Fruit fly (Drosophila melanogaster): ENCODE measurements around the gene Taf4.

Gene Taf4

DNA sequence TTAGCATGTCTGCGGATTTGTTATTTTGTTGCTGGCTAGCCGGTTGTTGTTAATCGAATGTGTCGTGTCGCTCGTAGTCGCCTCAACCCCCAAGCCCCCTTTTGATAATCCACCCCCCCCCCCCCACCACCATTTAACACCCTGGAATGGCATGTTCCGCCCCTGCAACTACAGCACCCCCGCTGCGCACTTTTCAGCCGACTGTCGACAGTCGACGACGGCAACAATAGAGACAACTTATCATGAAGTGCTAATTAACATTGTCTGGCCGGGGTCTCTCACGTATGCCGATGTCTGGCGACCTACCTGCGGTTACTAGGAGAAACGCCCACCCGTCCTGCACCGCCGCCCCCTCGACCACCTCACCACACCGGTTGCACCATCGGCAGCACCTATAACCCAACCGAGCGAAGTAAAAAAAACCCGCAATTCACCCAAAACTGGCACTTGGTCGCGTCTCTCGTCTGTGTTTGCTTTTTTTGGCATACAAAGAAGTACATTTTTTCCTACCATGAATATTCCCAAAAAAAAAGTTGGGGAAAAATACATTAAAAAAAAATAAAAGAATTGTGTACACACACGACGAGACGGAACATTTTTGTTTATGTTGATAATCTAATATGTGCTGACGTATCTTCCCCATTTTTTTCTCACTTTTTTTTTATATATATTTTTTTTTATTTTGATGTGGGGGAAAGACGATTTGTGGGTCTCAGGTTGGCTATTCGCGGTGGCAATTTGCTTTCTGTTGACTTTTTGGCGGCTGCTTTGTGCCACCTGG is 53.4 kb downstream of the Taf4 start:
- TF ChIP-seq psq (optimal IDR thresholded peaks at IDR 0.05), result no peak

DNA sequence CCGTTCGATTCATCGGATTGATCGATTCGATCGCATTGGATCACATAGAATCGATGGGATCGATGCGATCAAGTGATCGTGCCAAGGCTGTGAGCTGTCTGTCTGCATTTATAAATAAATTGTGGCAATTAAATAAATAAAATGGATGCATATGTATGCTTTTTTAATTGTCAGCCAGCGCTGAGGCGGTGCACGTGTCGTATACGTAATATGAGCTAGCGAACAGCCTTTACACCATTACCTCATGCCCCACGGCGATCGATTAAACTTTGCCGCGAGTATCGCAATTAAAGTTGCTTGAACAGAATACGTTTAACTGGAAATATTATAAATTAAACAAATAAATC is 54.0 kb downstream of the Taf4 start:
- no peak for TF ChIP-seq h (optimal IDR thresholded peaks at IDR 0.05)
- no peak for TF ChIP-seq ttk (optimal IDR thresholded peaks at IDR 0.05)
- TF ChIP-seq insv (optimal IDR thresholded peaks at IDR 0.05), result no peak
- no peak for TF ChIP-seq Sin3A (optimal IDR thresholded peaks at IDR 0.05)
- no peak for TF ChIP-seq Myc (optimal IDR thresholded peaks at IDR 0.05)

DNA sequence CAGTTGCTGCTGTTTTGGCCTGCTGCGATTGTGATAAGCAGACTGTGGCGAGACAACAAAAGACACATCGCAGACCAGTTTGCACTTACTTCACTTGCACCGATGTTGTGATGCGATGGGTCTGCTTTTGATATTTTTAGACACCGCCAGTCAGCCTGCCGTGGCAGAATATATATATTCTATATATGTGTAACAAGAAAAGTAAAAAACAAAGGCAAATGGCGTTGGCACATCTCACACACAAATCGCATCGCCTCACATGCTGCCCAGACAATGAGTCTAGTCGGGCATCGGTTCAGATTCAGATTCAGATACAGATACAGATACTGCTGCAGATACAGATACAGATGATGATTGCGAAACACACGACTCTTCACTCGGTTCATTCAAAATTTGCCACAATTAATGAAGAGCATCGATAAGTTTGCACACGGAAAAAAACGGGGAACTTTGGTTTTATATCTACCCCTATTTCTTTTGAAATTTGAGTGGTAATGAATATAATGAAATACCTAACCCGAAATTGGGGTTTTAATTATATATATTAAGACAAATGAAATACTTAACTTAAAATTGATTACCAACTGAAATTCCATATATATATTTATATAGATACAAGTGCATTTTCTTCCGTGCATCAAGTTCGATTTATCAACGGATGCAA is 54.8 kb downstream of the Taf4 start:
- TF ChIP-seq Sin3A (optimal IDR thresholded peaks at IDR 0.05) (no peak), insv (optimal IDR thresholded peaks at IDR 0.05) (no peak), h (optimal IDR thresholded peaks at IDR 0.05) (no peak), ttk (optimal IDR thresholded peaks at IDR 0.05) (no peak), Myc (optimal IDR thresholded peaks at IDR 0.05) (no peak), psq (optimal IDR thresholded peaks at IDR 0.05) (no peak)

DNA sequence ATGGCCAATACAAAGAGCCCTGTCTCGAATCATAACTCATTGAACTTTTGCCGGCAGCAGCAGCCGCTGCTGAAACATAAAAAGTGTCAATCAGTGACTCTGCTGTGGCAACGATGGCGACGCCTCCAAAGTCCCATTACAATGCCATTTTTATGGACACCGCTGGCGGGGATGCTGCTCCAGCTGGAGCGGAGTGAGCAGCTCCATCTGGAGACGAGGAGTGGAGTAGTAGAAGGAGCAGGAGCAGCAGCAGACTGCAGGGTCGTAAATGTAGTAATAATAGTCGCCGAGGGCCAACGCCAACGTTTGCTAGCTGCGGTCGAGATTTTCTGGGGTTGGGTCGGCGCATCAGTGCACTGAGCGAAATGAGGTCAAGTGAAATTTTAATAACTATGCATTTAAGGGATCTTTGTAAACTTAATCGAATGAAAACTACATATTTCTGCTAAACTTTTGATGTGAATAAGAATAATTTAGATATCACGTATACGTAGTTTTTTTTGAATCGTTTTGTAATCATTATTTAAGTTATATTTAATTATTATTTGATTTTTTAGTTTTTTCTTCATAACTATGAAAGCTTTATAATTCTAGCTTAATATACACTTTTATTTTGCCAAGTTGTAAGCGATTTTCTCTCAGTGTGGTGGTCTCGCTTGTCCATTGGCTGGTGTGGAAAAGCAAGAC is 55.6 kb downstream of the Taf4 start:
- TF ChIP-seq h (optimal IDR thresholded peaks at IDR 0.05) (no peak), insv (optimal IDR thresholded peaks at IDR 0.05) (no peak), Myc (optimal IDR thresholded peaks at IDR 0.05) (no peak), psq (optimal IDR thresholded peaks at IDR 0.05) (no peak), Sin3A (optimal IDR thresholded peaks at IDR 0.05) (no peak), ttk (optimal IDR thresholded peaks at IDR 0.05) (no peak)

DNA sequence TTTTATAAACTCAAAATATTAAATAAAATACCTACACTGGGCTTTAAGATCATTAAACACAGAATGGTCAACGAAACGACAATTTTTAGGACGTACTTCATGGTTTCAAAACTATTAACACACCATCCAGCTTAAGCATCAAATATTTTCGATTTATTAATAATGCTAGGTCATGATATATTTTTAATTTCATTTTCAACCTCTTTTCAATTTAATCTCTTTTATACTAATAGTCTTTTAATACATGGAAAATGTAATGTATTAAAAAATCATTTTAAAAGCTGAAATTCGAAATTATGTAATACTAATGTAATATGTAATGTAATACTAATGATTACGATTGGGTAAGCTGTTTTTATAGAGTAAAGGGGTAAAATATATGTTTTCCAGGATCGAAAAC is 57.0 kb downstream of the Taf4 start, which contains the start of gene CG33796:
TSS of gene CG33796 (minus strand) at position 101 of the 400 bp plus-strand sequence.
- no peak for TF ChIP-seq insv (optimal IDR thresholded peaks at IDR 0.05)
- no peak for TF ChIP-seq Sin3A (optimal IDR thresholded peaks at IDR 0.05)
- no peak for TF ChIP-seq psq (optimal IDR thresholded peaks at IDR 0.05)
